Worm (Caenorhabditis elegans): ENCODE data around the gene dgn-1.

DNA sequence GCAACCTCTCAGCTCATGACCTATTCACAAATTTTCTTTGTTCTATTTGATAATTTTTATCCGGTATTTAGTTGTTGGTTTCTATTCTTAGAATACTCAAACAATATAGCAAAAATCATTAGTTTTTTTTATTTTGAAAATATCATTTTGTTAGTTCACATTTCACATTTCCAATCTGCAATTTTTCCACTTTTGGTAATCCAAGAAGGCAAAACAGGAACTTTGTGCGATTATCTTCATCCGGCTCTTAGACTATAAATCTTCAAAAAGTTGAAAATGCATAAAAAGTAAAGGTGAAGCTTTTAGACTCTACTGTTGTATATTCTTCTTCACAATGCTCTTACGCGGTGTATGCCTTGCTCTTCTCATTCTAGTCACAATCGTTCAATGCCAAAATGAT, 29.6 kb upstream of the dgn-1 start, which contains the start of gene nlp-19:
- TF ChIP-seq nhr-85 (tag) (no peak), pqm-1 (tag; optimal IDR thresholded peaks at IDR 0.05) (no peak), nhr-28 (tag; optimal IDR thresholded peaks at IDR 0.05) (no peak), lin-15B (tag; optimal IDR thresholded peaks at IDR 0.05) (no peak), lin-13 (GFP tag; optimal IDR thresholded peaks at IDR 0.05) (no peak)

All from whole organism, L1 larva.